Worm (Caenorhabditis elegans) whole organism, L1 larva: Measurements from ENCODE around the gene rep-1.

ENCODE experiments used
- C34B4.2 ChIP-seq: sonication (generic microtip); optimal IDR thresholded peaks from 2 replicates; lab custom pipeline; 2017; ENCODE audit warnings: mild to moderate bottlenecking, missing genetic modification characterization, missing compliant biosample characterization
- F16B12.6 ChIP-seq: fragments of 150-350 bp; optimal IDR thresholded peaks from 2 replicates; lab custom pipeline; 2014; ENCODE audit warnings: missing biosample characterization, missing genetic modification characterization
- Y116A8C.19 ChIP-seq: sonication (generic microtip); optimal IDR thresholded peaks from 2 replicates; lab custom pipeline; 2016; ENCODE audit warnings: missing compliant biosample characterization, missing genetic modification characterization, borderline replicate concordance
- aha-1 ChIP-seq: fragments of 150-350 bp; optimal IDR thresholded peaks from 2 replicates; lab custom pipeline; 2014; ENCODE audit warnings: missing biosample characterization, missing genetic modification characterization
- ama-1 ChIP-seq: fragments of 150-350 bp; optimal IDR thresholded peaks from 2 replicates; lab custom pipeline; 2014
- blmp-1 ChIP-seq: fragments of 150-350 bp; optimal IDR thresholded peaks from 2 replicates; lab custom pipeline; 2014; ENCODE audit warnings: missing biosample characterization, missing genetic modification characterization
- ceh-63 ChIP-seq: fragments of 200-800 bp; sonication (Bioruptor generic); optimal IDR thresholded peaks from 2 replicates; lab custom pipeline; 2018; ENCODE audit warnings: mild to moderate bottlenecking, missing genetic modification characterization, missing compliant biosample characterization
- ceh-82 ChIP-seq, 3 experiments: fragments of 150-350 bp in 1 of 3; sonication (generic microtip) in 2 of 3; optimal IDR thresholded peaks; 2 replicates each; lab custom pipeline; 2014 to 2017; ENCODE audit warnings: missing biosample characterization in 3 of 3, missing genetic modification characterization in 3 of 3
- ceh-88 ChIP-seq: fragments of 200-800 bp; sonication (Bioruptor generic); IDR thresholded peaks from 2 replicates; pipeline ENCODE4 v1.3.6; 2022; ENCODE audit warnings: missing genetic modification characterization, missing compliant biosample characterization
- ceh-90 ChIP-seq: sonication (generic microtip); optimal IDR thresholded peaks from 2 replicates; lab custom pipeline; 2016; ENCODE audit warnings: missing genetic modification characterization, missing compliant biosample characterization
- dpl-1 ChIP-seq, 3 experiments: fragments of 150-350 bp in 2 of 3; sonication (generic microtip) in 1 of 3; optimal IDR thresholded peaks; 2 replicates each; lab custom pipeline; 2014 to 2017; ENCODE audit warnings: missing biosample characterization in 3 of 3, missing genetic modification characterization in 3 of 3, missing genetic modification reagents in 3 of 3
- dsc-1 ChIP-seq: sonication (generic microtip); optimal IDR thresholded peaks from 2 replicates; lab custom pipeline; 2016; ENCODE audit warnings: mild to moderate bottlenecking, missing genetic modification characterization, missing compliant biosample characterization
- efl-1 ChIP-seq, 4 experiments: fragments of 150-350 bp; optimal IDR thresholded peaks in 3 of 4; peaks in 1 of 4; 1 replicate in 1 of 4; 2 replicates in 3 of 4; lab custom pipeline; 2014; ENCODE audit warnings: missing biosample characterization in 2 of 4, missing genetic modification characterization in 2 of 4, missing genetic modification reagents in 2 of 4
- elt-3 ChIP-seq, 6 experiments: fragments of 150-350 bp in 1 of 6; sonication (generic microtip); optimal IDR thresholded peaks; 2 replicates each; lab custom pipeline; 2017 to 2018; ENCODE audit warnings: missing biosample characterization in 6 of 6, missing genetic modification characterization in 6 of 6, inconsistent platforms in 1 of 6
- fkh-8 ChIP-seq: sonication (generic microtip); optimal IDR thresholded peaks from 2 replicates; lab custom pipeline; 2016; ENCODE audit warnings: mild to moderate bottlenecking, missing genetic modification characterization, missing compliant biosample characterization
- fos-1 ChIP-seq: fragments of 150-350 bp; optimal IDR thresholded peaks from 2 replicates; lab custom pipeline; 2014; ENCODE audit warnings: missing biosample characterization, missing genetic modification characterization
- grh-1 ChIP-seq: fragments of 200-800 bp; sonication (Bioruptor generic); IDR thresholded peaks from 2 replicates; pipeline ENCODE4 v1.3.6; 2022; ENCODE audit warnings: missing genetic modification reagents, missing genetic modification characterization, missing compliant biosample characterization
- hlh-17 ChIP-seq: fragments of 200-800 bp; sonication (Bioruptor generic); optimal IDR thresholded peaks from 2 replicates; lab custom pipeline; 2018; ENCODE audit warnings: missing genetic modification characterization, mild to moderate bottlenecking, missing compliant biosample characterization, moderate library complexity, borderline replicate concordance
- irx-1 ChIP-seq: sonication (generic microtip); optimal IDR thresholded peaks from 2 replicates; lab custom pipeline; 2016; ENCODE audit warnings: missing genetic modification characterization, missing compliant biosample characterization
- jun-1 ChIP-seq: fragments of 150-350 bp; optimal IDR thresholded peaks from 2 replicates; lab custom pipeline; 2014; ENCODE audit warnings: missing biosample characterization, missing genetic modification reagents, missing genetic modification characterization
- lin-13 ChIP-seq: fragments of 150-350 bp; optimal IDR thresholded peaks from 2 replicates; lab custom pipeline; 2014; ENCODE audit warnings: missing biosample characterization, missing genetic modification reagents, missing genetic modification characterization
- lin-15B ChIP-seq: fragments of 150-350 bp; sonication (generic microtip); optimal IDR thresholded peaks from 3 replicates; lab custom pipeline; 2014; ENCODE audit warnings: missing biosample characterization, missing genetic modification characterization
- lin-35 ChIP-seq, 2 experiments: fragments of 150-350 bp; optimal IDR thresholded peaks; 2 replicates each; lab custom pipeline; 2014; ENCODE audit warnings: missing biosample characterization in 2 of 2, missing genetic modification characterization in 2 of 2, missing genetic modification reagents in 2 of 2
- lin-39 ChIP-seq: fragments of 150-350 bp; optimal IDR thresholded peaks from 2 replicates; lab custom pipeline; 2014; ENCODE audit warnings: missing biosample characterization, missing genetic modification reagents, missing genetic modification characterization
- lsy-2 ChIP-seq, 2 experiments: fragments of 150-350 bp; optimal IDR thresholded peaks; 2 replicates each; lab custom pipeline; 2014; ENCODE audit warnings: missing biosample characterization in 2 of 2, missing genetic modification characterization in 2 of 2
- mep-1 ChIP-seq: fragments of 150-350 bp; optimal IDR thresholded peaks from 2 replicates; lab custom pipeline; 2014; ENCODE audit warnings: missing biosample characterization, missing genetic modification characterization
- nhr-12 ChIP-seq: sonication (generic microtip); optimal IDR thresholded peaks from 2 replicates; lab custom pipeline; 2017; ENCODE audit warnings: missing biosample characterization, missing genetic modification characterization
- nhr-20 ChIP-seq: sonication (generic microtip); optimal IDR thresholded peaks from 2 replicates; lab custom pipeline; 2016; ENCODE audit warnings: mild to moderate bottlenecking, missing genetic modification characterization, missing compliant biosample characterization
- nhr-47 ChIP-seq: sonication (generic microtip); optimal IDR thresholded peaks from 2 replicates; lab custom pipeline; 2016; ENCODE audit warnings: mild to moderate bottlenecking, missing genetic modification characterization, moderate library complexity, missing compliant biosample characterization
- nhr-71 ChIP-seq: sonication (generic microtip); optimal IDR thresholded peaks from 2 replicates; lab custom pipeline; 2016; ENCODE audit warnings: mild to moderate bottlenecking, missing genetic modification characterization, moderate library complexity, missing compliant biosample characterization
- nhr-84 ChIP-seq: sonication (generic microtip); optimal IDR thresholded peaks from 2 replicates; lab custom pipeline; 2017; ENCODE audit warnings: missing biosample characterization, missing genetic modification characterization
- nhr-85 ChIP-seq: sonication (generic microtip); peaks from one replicate; lab custom pipeline; 2016; ENCODE audit warnings: missing genetic modification characterization, inconsistent platforms, missing compliant biosample characterization
- nhr-90 ChIP-seq: sonication (generic microtip); optimal IDR thresholded peaks from 2 replicates; lab custom pipeline; 2016; ENCODE audit warnings: mild to moderate bottlenecking, missing genetic modification characterization, missing compliant biosample characterization; ENCODE audit not compliant: poor library complexity
- pax-3 ChIP-seq: fragments of 200-800 bp; sonication (Bioruptor generic); optimal IDR thresholded peaks from 2 replicates; lab custom pipeline; 2018; ENCODE audit warnings: mild to moderate bottlenecking, missing genetic modification characterization, moderate library complexity, missing compliant biosample characterization
- rnt-1 ChIP-seq: sonication (generic microtip); optimal IDR thresholded peaks from 2 replicates; lab custom pipeline; 2016; ENCODE audit warnings: mild to moderate bottlenecking, missing genetic modification characterization, moderate library complexity, missing compliant biosample characterization
- skn-1 ChIP-seq: fragments of 150-350 bp; optimal IDR thresholded peaks from 2 replicates; lab custom pipeline; 2014; ENCODE audit warnings: missing biosample characterization, missing genetic modification characterization
- snpc-4 ChIP-seq: fragments of 150-350 bp; optimal IDR thresholded peaks from 2 replicates; lab custom pipeline; 2014; ENCODE audit warnings: missing biosample characterization, missing genetic modification characterization
- snu-23 ChIP-seq: sonication (generic microtip); optimal IDR thresholded peaks from 2 replicates; lab custom pipeline; 2016; ENCODE audit warnings: missing genetic modification characterization, missing compliant biosample characterization
- swsn-7 ChIP-seq: sonication (generic microtip); optimal IDR thresholded peaks from 2 replicates; lab custom pipeline; 2016; ENCODE audit warnings: missing genetic modification characterization, missing compliant biosample characterization
- tbx-2 ChIP-seq: sonication (generic microtip); optimal IDR thresholded peaks from 2 replicates; lab custom pipeline; 2016; ENCODE audit warnings: missing genetic modification characterization, missing compliant biosample characterization
- unc-86 ChIP-seq: sonication (generic microtip); optimal IDR thresholded peaks from 2 replicates; lab custom pipeline; 2016; ENCODE audit warnings: missing genetic modification characterization, missing compliant biosample characterization
- vab-15 ChIP-seq: sonication (generic microtip); optimal IDR thresholded peaks from 2 replicates; lab custom pipeline; 2017; ENCODE audit warnings: missing genotype, mild to moderate bottlenecking, missing genetic modification characterization, missing compliant biosample characterization
- xbp-1 ChIP-seq: sonication (generic microtip); optimal IDR thresholded peaks from 2 replicates; lab custom pipeline; 2016; ENCODE audit warnings: missing genetic modification characterization, missing compliant biosample characterization
- zip-4 ChIP-seq: fragments of 200-800 bp; sonication (Bioruptor generic); optimal IDR thresholded peaks from 2 replicates; lab custom pipeline; 2018; ENCODE audit warnings: mild to moderate bottlenecking, missing genetic modification characterization, moderate library complexity, missing compliant biosample characterization
- ztf-11 ChIP-seq, 2 experiments: sonication (generic microtip); optimal IDR thresholded peaks; 2 replicates each; lab custom pipeline; 2016 to 2017; ENCODE audit warnings: missing genetic modification characterization in 2 of 2, missing biosample characterization in 1 of 2, missing compliant biosample characterization in 1 of 2
- ztf-4 ChIP-seq: fragments of 150-350 bp; optimal IDR thresholded peaks from 2 replicates; lab custom pipeline; 2014; ENCODE audit warnings: missing biosample characterization, missing genetic modification characterization

Gene rep-1

DNA sequence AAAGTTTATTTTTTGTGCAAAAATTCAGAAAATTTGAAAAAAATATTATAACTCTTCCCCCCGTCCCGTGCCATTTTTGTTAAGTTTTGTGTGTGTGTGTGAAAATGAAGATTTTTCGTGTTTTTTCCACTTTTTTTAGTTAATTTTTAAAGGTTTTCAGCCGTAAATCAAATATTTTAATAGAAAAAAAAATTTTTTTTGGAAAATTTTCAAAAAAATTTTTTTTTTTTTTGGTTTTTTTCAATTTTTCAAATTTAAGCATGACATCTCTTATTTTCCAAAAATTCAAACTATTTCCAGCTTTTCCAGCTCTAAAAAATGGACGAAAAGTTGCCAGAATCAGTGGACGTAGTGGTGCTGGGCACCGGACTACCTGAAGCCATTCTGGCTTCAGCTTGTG, at the start of gene rep-1:
TSS of gene rep-1 (plus strand) at position 301 of the 400 bp plus-strand sequence.
- no peak for TF ChIP-seq lin-39 (tag; lab: Kevin White, UChicago)
- TF ChIP-seq jun-1 (tag; lab: Kevin White, UChicago) = no peak
- TF ChIP-seq nhr-84 (tag; lab: Kevin White, UChicago) = no peak
- no peak for TF ChIP-seq vab-15 (tag; lab: Kevin White, UChicago)
- TF ChIP-seq Y116A8C.19 (tag; lab: Kevin White, UChicago) = no peak
- no peak for TF ChIP-seq grh-1
- no peak for TF ChIP-seq ceh-82 (tag; optimal IDR thresholded peaks at IDR 0.05; lab: Kevin White, UChicago)
- no peak for TF ChIP-seq fos-1 (tag; lab: Kevin White, UChicago)
- no peak for TF ChIP-seq C34B4.2 (tag; lab: Kevin White, UChicago)
- TF ChIP-seq lin-15B (tag; lab: Kevin White, UChicago) = no peak
- TF ChIP-seq swsn-7 (tag; lab: Kevin White, UChicago) = no peak
- no peak for TF ChIP-seq F16B12.6 (tag; lab: Kevin White, UChicago)
- TF ChIP-seq lsy-2 (tag; optimal IDR thresholded peaks at IDR 0.05; lab: Kevin White, UChicago) = no peak
- TF ChIP-seq ama-1 = no peak
- TF ChIP-seq nhr-47 = no peak
- no peak for TF ChIP-seq aha-1 (tag; lab: Kevin White, UChicago)
- TF ChIP-seq ceh-63 (GFP tag; lab: Kevin White, UChicago) = no peak

DNA sequence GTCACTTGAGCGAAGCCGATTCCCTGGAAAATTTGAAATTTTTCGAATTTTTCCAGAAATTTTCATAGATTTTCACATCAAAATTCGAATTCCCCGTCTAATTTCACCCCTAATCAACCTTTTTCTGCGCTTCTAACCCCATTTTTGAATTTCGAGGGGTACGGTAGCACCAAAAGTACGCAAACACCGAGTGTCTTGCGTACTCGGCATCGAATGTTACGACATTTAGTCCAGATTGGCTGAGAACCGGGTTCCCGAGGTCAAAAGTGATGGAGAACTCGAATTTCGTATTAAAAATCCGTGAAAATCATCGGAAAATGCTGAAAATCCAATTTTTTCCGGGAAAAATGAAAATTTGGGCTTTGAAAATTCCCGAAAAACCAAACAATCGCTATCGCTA, 41.7 kb upstream of the rep-1 start:
- TF ChIP-seq ztf-4 (tag; lab: Kevin White, UChicago) (no peak), efl-1 (optimal IDR thresholded peaks at IDR 0.05; lab: Kevin White, UChicago) (no peak), efl-1 (GFP tag; optimal IDR thresholded peaks at IDR 0.05 in 1 of 2; lab: Kevin White, UChicago) (peak in 1 of 2 experiments; percentile 67)

DNA sequence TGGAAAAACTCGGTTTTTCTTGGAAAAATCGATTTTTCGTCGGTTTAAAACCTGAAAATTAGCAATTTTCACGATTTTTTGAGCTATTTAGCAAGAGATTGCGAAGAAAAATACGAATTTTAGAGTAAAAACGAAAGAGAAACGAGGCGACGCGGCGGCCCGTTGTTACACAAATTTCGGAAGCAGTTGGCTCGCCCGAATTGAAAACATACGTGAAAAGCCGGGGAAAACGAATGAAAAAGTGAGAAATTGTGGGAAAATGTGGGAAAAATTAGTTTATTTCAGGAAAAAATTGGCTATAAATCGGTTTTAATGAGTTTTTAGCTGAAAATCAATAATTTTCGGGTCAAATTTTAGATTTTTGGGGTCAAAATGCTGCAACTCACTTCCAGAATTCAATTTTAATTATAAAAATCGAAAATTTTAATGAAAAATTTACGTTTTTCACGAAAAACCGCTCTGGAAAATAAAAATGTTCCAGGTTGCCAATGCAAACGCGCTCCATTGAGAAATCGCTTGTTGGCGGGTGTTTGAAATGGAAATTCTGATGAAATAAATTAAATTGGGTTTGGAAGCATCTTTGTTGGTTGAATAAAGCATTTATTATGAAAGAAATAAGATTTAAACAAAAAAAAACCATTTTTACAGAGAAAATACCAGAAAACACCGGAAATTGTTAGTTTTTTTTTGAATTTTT, 37.2 kb upstream of the rep-1 start, which contains the start of gene snf-6:
TSS of gene snf-6 (minus strand) at position 51 of the 697 bp plus-strand sequence.
- no peak for TF ChIP-seq ama-1
- TF ChIP-seq fkh-8 = no peak
- TF ChIP-seq lsy-2 (tag; optimal IDR thresholded peaks at IDR 0.05; lab: Kevin White, UChicago) = peak; percentile 51 to 64
- TF ChIP-seq rnt-1 (tag; lab: Kevin White, UChicago) = no peak
- peak; percentile 41 for TF ChIP-seq xbp-1
- peak; percentile 34 for TF ChIP-seq zip-4 (GFP tag; lab: Kevin White, UChicago)
- TF ChIP-seq tbx-2 (tag; lab: Kevin White, UChicago) = peak; percentile 36
- TF ChIP-seq irx-1 = peak; percentile 17
- TF ChIP-seq nhr-90 = peak; percentile 18
- peak; percentile 59 for TF ChIP-seq nhr-71 (tag; lab: Kevin White, UChicago)
- peak; percentile 33 for TF ChIP-seq snu-23 (GFP tag; lab: Kevin White, UChicago)
- TF ChIP-seq ceh-90 (tag; lab: Kevin White, UChicago) = peak; percentile 8
- peak; percentile 17 for TF ChIP-seq unc-86 (tag; lab: Kevin White, UChicago)
- TF ChIP-seq nhr-20 (tag; lab: Kevin White, UChicago) = peak; percentile 7
- TF ChIP-seq snpc-4 = no peak
- peak; percentile 49 for TF ChIP-seq mep-1 (tag; lab: Kevin White, UChicago)
- TF ChIP-seq dpl-1 (GFP tag; optimal IDR thresholded peaks at IDR 0.05; lab: Kevin White, UChicago) = peak; percentile 84 to 93 (median 91)
- TF ChIP-seq swsn-7 (tag; lab: Kevin White, UChicago) = peak; percentile 28
- TF ChIP-seq lin-35 (GFP tag; optimal IDR thresholded peaks at IDR 0.05; lab: Kevin White, UChicago) = peak; percentile 91 to 97
- TF ChIP-seq ceh-88 = no peak
- TF ChIP-seq ztf-11 (tag; optimal IDR thresholded peaks at IDR 0.05; lab: Kevin White, UChicago) = peak in 1 of 2 experiments; percentile 5
- peak; percentile 16 for TF ChIP-seq pax-3 (tag; lab: Kevin White, UChicago)
- TF ChIP-seq hlh-17 (GFP tag; lab: Kevin White, UChicago) = no peak
- TF ChIP-seq F16B12.6 (tag; lab: Kevin White, UChicago) = peak; percentile 14
- peak; percentile 40 for TF ChIP-seq lin-13
- TF ChIP-seq nhr-12 (tag; lab: Kevin White, UChicago) = no peak
- TF ChIP-seq dsc-1 (tag; lab: Kevin White, UChicago) = peak; percentile 59
- peak; percentile 63 for TF ChIP-seq nhr-47
- TF ChIP-seq ceh-82 (tag; optimal IDR thresholded peaks at IDR 0.05; lab: Kevin White, UChicago) = peak in 2 of 3 experiments; percentile 14 to 70
- peak; percentile 89 to 95 for TF ChIP-seq efl-1 (optimal IDR thresholded peaks at IDR 0.05; lab: Kevin White, UChicago)
- peak; percentile 92 to 99 for TF ChIP-seq efl-1 (GFP tag; optimal IDR thresholded peaks at IDR 0.05 in 1 of 2; lab: Kevin White, UChicago)
- TF ChIP-seq lin-15B (tag; lab: Kevin White, UChicago) = peak; percentile 67
- peak; percentile 12 for TF ChIP-seq blmp-1 (tag; lab: Kevin White, UChicago)
- TF ChIP-seq nhr-85 (tag; lab: Kevin White, UChicago) = peak; percentile 75
- TF ChIP-seq fos-1 (tag; lab: Kevin White, UChicago) = peak; percentile 18
- peak in 1 of 6 experiments; percentile 22 for TF ChIP-seq elt-3 (tag; optimal IDR thresholded peaks at IDR 0.05; lab: Kevin White, UChicago)
- peak; percentile 47 for TF ChIP-seq skn-1
